Fruit fly (Drosophila melanogaster): ENCODE data around the gene Pect.

DNA sequence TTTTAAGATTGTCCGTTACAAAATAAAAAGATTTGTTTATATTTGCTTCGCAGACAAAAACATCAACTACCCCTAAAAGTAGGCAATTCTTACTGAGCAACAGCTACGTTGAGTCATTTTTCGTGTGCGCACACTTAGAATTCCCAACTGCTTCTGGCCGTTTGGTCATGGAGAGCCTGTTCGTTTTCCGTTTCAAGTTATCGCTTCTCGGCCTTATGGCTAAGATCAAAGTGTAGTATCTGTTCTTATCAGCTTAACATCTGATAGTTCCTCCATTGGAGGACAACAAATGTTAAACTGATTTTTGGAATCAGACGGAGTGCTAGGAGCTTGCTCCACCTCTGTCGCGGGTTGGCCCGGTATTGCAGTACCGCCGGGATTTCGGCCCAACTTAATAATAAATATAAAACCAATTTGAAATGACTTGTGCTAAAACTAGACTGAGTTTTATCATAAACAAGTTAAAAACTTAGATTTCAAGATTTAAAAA is 12.1 kb downstream of the Pect start:
- TF ChIP-seq bab1 (GFP tag; optimal IDR thresholded peaks at IDR 0.05) (peak; percentile 41), cic (GFP tag; optimal IDR thresholded peaks at IDR 0.05) (peak; percentile 44)

All from whole organism, adult.